Worm (Caenorhabditis elegans): ENCODE results near the gene F14D7.1.

ce11 chrV:14260831-14261230, 28.4 kb downstream of the F14D7.1 start, which contains the start of gene F40G12.2:
- TF ChIP-seq W03F9.2 (tag; optimal IDR thresholded peaks at IDR 0.05), result no peak
- TF ChIP-seq him-1 (tag; optimal IDR thresholded peaks at IDR 0.05), result no peak

All from whole organism, L4/young adult.